Fruit fly (Drosophila melanogaster) whole organism, wandering third instar larva: ENCODE measurements around the gene CG14304.

Source experiments
- Abd-B ChIP-seq: fragments of >200 bp; optimal IDR thresholded peaks from 2 replicates; lab custom pipeline; 2017; ENCODE audit warnings: missing biosample characterization, missing genetic modification characterization
- CG32264 ChIP-seq: fragments of 200-800 bp; sonication (Bioruptor generic); optimal IDR thresholded peaks from 2 replicates; lab custom pipeline; 2016; ENCODE audit warnings: missing biosample characterization, missing genetic modification characterization
- GATAd ChIP-seq: sonication (Bioruptor generic); optimal IDR thresholded peaks from 2 replicates; lab custom pipeline; 2016; ENCODE audit warnings: missing biosample characterization, missing genetic modification characterization
- HLH106 ChIP-seq: fragments of 200-800 bp; optimal IDR thresholded peaks from 3 replicates; lab custom pipeline; 2019; ENCODE audit warnings: missing biosample characterization, mild to moderate bottlenecking, missing genetic modification characterization, moderate library complexity
- Hr78 ChIP-seq: fragments of >200 bp; optimal IDR thresholded peaks from 2 replicates; lab custom pipeline; 2017; ENCODE audit warnings: missing biosample characterization, missing genetic modification characterization
- Jra ChIP-seq: sonication (Bioruptor generic); optimal IDR thresholded peaks from 2 replicates; lab custom pipeline; 2016; ENCODE audit warnings: missing biosample characterization, missing genetic modification characterization
- Mio ChIP-seq: sonication (Bioruptor generic); optimal IDR thresholded peaks from 2 replicates; lab custom pipeline; 2016; ENCODE audit warnings: missing biosample characterization, missing genetic modification characterization
- Sp1 ChIP-seq: fragments of 200-800 bp; sonication (Bioruptor generic); optimal IDR thresholded peaks from 3 replicates; lab custom pipeline; 2019; ENCODE audit warnings: missing biosample characterization, mild to moderate bottlenecking, missing genetic modification characterization, moderate library complexity
- dl ChIP-seq, 2 experiments: fragments of 175-275, 200-275 bp in 1 of 2; fragments of 200-275 bp in 1 of 2; sonication (Bioruptor generic); optimal IDR thresholded peaks; lab custom pipeline; 2018; ENCODE audit warnings: mild to moderate bottlenecking in 2 of 2, missing biosample characterization in 2 of 2, missing genetic modification characterization in 2 of 2, moderate library complexity in 2 of 2; ENCODE audit not compliant: partially characterized antibody in 2 of 2, insufficient read depth in 1 of 2
- dsf ChIP-seq: sonication (Bioruptor generic); optimal IDR thresholded peaks from 2 replicates; lab custom pipeline; 2016; ENCODE audit warnings: missing biosample characterization, missing genetic modification characterization, borderline replicate concordance
- jim ChIP-seq: fragments of 175-275, 200-325 bp; sonication (Bioruptor generic); optimal IDR thresholded peaks from 2 replicates; lab custom pipeline; 2016; ENCODE audit warnings: missing biosample characterization, mild to moderate bottlenecking, missing genetic modification characterization
- pan ChIP-seq: fragments of >200 bp; optimal IDR thresholded peaks from 2 replicates; lab custom pipeline; 2017
- psq ChIP-seq: fragments of 200-800 bp; sonication (Bioruptor generic); optimal IDR thresholded peaks from 3 replicates; lab custom pipeline; 2017; ENCODE audit warnings: missing biosample characterization, mild to moderate bottlenecking, missing genetic modification characterization, moderate library complexity
- usp ChIP-seq: fragments of >200 bp; optimal IDR thresholded peaks from 2 replicates; lab custom pipeline; 2017; ENCODE audit warnings: missing biosample characterization, missing genetic modification characterization

- TF ChIP-seq dl (GFP tag; optimal IDR thresholded peaks at IDR 0.05; lab: Kevin White, UChicago; ENCODE audit: insufficient read depth in 1 of 2, partially characterized antibody in 2 of 2) (no peak), pan (lab: Kevin White, UChicago) (no peak), Mio (GFP tag; lab: Kevin White, UChicago) (no peak), Abd-B (GFP tag; lab: Kevin White, UChicago) (no peak), HLH106 (tag; lab: Kevin White, UChicago) (peak; percentile 80), Jra (GFP tag; lab: Kevin White, UChicago) (peak; percentile 2), Sp1 (GFP tag; lab: Kevin White, UChicago) (peak; percentile 69), psq (GFP tag; lab: Kevin White, UChicago) (peak; percentile 80), CG32264 (GFP tag; lab: Kevin White, UChicago) (peak; percentile 47), jim (peak; percentile 63), GATAd (no peak), usp (GFP tag; lab: Kevin White, UChicago) (no peak), dsf (peak; percentile 32), Hr78 (GFP tag; lab: Kevin White, UChicago) (no peak)
These were observed 37.1 kb downstream of the CG14304 start for dm6 chr3R:18583881-18584545.
